Fruit fly (Drosophila melanogaster) whole organism, embryonic: Measurements from ENCODE around the gene Hacd2.

Experiments used
- CG10431 ChIP-seq: fragments of 200-800 bp; sonication (Bioruptor generic); optimal IDR thresholded peaks from 3 replicates; lab custom pipeline; 2018; ENCODE audit warnings: missing biosample characterization, mild to moderate bottlenecking, missing genetic modification characterization
- CG10462 ChIP-seq: fragments of 200-800 bp; sonication (Bioruptor generic); optimal IDR thresholded peaks from 2 replicates; lab custom pipeline; 2016; ENCODE audit warnings: missing biosample characterization, missing genetic modification characterization
- CG10979 ChIP-seq: fragments of 200-800 bp; sonication (Bioruptor generic); optimal IDR thresholded peaks from 2 replicates; lab custom pipeline; 2018; ENCODE audit warnings: missing biosample characterization, mild to moderate bottlenecking, missing genetic modification characterization, moderate library complexity
- CG11723 ChIP-seq: fragments of 200-800 bp; sonication (Bioruptor generic); optimal IDR thresholded peaks from 2 replicates; lab custom pipeline; 2017; ENCODE audit warnings: missing biosample characterization, mild to moderate bottlenecking, missing genetic modification characterization
- CG12299 ChIP-seq: fragments of 200-800 bp; sonication (Bioruptor generic); optimal IDR thresholded peaks from 2 replicates; lab custom pipeline; 2018; ENCODE audit warnings: missing biosample characterization, mild to moderate bottlenecking, missing genetic modification characterization
- CG12769 ChIP-seq: fragments of 200-800 bp; sonication (Bioruptor generic); optimal IDR thresholded peaks from 2 replicates; lab custom pipeline; 2019; ENCODE audit warnings: missing biosample characterization, mild to moderate bottlenecking, missing genetic modification characterization, moderate library complexity
- CG13894 ChIP-seq: fragments of 200-800 bp; sonication (Bioruptor generic); optimal IDR thresholded peaks from 3 replicates; lab custom pipeline; 2018; ENCODE audit warnings: missing biosample characterization, mild to moderate bottlenecking, missing genetic modification characterization, moderate library complexity
- CG15514 ChIP-seq: fragments of 200-800 bp; sonication (Bioruptor generic); optimal IDR thresholded peaks from 3 replicates; lab custom pipeline; 2017; ENCODE audit warnings: missing biosample characterization, missing genetic modification characterization, mild to moderate bottlenecking, moderate library complexity, missing genetic modification reagents
- CG1647 ChIP-seq: fragments of 200-800 bp; sonication (Bioruptor generic); optimal IDR thresholded peaks from 3 replicates; lab custom pipeline; 2016; ENCODE audit warnings: missing biosample characterization, missing genetic modification characterization
- CG17186 ChIP-seq: fragments of 200-800 bp; sonication (Bioruptor generic); optimal IDR thresholded peaks from 3 replicates; lab custom pipeline; 2017; ENCODE audit warnings: missing biosample characterization, missing genetic modification reagents, missing genetic modification characterization
- CG18011 ChIP-seq: fragments of 200-800 bp; sonication (Bioruptor generic); optimal IDR thresholded peaks from 2 replicates; lab custom pipeline; 2017; ENCODE audit warnings: missing biosample characterization, missing genetic modification characterization, mild to moderate bottlenecking, moderate library complexity, missing genotype
- CG2199 ChIP-seq: fragments of 200-800 bp; sonication (Bioruptor generic); IDR thresholded peaks from 3 replicates; pipeline ENCODE4 v1.3.6; 2022; ENCODE audit warnings: missing biosample characterization, missing genetic modification characterization
- CG2712 ChIP-seq: fragments of 200-800 bp; optimal IDR thresholded peaks from 3 replicates; lab custom pipeline; 2019; ENCODE audit warnings: missing biosample characterization, mild to moderate bottlenecking, missing genetic modification characterization, moderate library complexity
- CG30431 ChIP-seq: fragments of 200-800 bp; sonication (Bioruptor generic); optimal IDR thresholded peaks from 2 replicates; lab custom pipeline; 2017; ENCODE audit warnings: missing biosample characterization, missing genetic modification characterization
- CG3995 ChIP-seq: fragments of 200-800 bp; sonication (Bioruptor generic); optimal IDR thresholded peaks from 3 replicates; lab custom pipeline; 2016; ENCODE audit warnings: missing biosample characterization, missing genetic modification characterization
- CG6765 ChIP-seq: fragments of 200-800 bp; sonication (Bioruptor generic); optimal IDR thresholded peaks from 3 replicates; lab custom pipeline; 2017; ENCODE audit warnings: missing biosample characterization, mild to moderate bottlenecking, missing genetic modification characterization
- CG7357 ChIP-seq: fragments of 200-800 bp; sonication (Bioruptor generic); IDR thresholded peaks from 3 replicates; pipeline ENCODE4 v1.3.6; 2022; ENCODE audit warnings: missing biosample characterization, missing genetic modification characterization
- CG8281 ChIP-seq: fragments of 200-800 bp; sonication (Bioruptor generic); optimal IDR thresholded peaks from 2 replicates; lab custom pipeline; 2018; ENCODE audit warnings: missing biosample characterization, mild to moderate bottlenecking, missing genetic modification characterization, moderate library complexity
- CG8388 ChIP-seq: fragments of 200-800 bp; sonication (Bioruptor generic); optimal IDR thresholded peaks from 2 replicates; lab custom pipeline; 2019; ENCODE audit warnings: missing biosample characterization, mild to moderate bottlenecking, missing genetic modification characterization, moderate library complexity
- CG8765 ChIP-seq: fragments of 200-800 bp; sonication (Bioruptor generic); IDR thresholded peaks from 2 replicates; pipeline ENCODE4 v1.3.6; 2022; ENCODE audit warnings: missing biosample characterization, missing genetic modification characterization
- CG9437 ChIP-seq: fragments of 200-800 bp; sonication (Bioruptor generic); optimal IDR thresholded peaks from 2 replicates; lab custom pipeline; 2018; ENCODE audit warnings: missing biosample characterization, mild to moderate bottlenecking, missing genetic modification characterization
- CG9932 ChIP-seq: fragments of 200-800 bp; sonication (Bioruptor generic); IDR thresholded peaks from 2 replicates; pipeline ENCODE4 v1.3.6; 2022; ENCODE audit warnings: missing biosample characterization, missing genetic modification characterization
- Dp ChIP-seq: fragments of 200-800 bp; sonication (Bioruptor generic); optimal IDR thresholded peaks from 2 replicates; lab custom pipeline; 2018; ENCODE audit warnings: missing biosample characterization, mild to moderate bottlenecking, missing genetic modification characterization, moderate library complexity
- ERR ChIP-seq: fragments of 200-800 bp; sonication (Bioruptor generic); optimal IDR thresholded peaks from 2 replicates; lab custom pipeline; 2016; ENCODE audit warnings: missing biosample characterization, missing genetic modification characterization
- H2.0 ChIP-seq: fragments of 200-800 bp; sonication (Bioruptor generic); IDR thresholded peaks from 2 replicates; pipeline ENCODE4 v1.3.6; 2022; ENCODE audit warnings: missing biosample characterization, missing genetic modification characterization
- Hey ChIP-seq: fragments of 200-800 bp; sonication (Bioruptor generic); optimal IDR thresholded peaks from 3 replicates; lab custom pipeline; 2018; ENCODE audit warnings: missing biosample characterization, mild to moderate bottlenecking, missing genetic modification characterization
- Hmr ChIP-seq: fragments of 200-800 bp; sonication (Bioruptor generic); optimal IDR thresholded peaks from 3 replicates; lab custom pipeline; 2017; ENCODE audit warnings: mild to moderate bottlenecking, missing biosample characterization, missing genetic modification reagents, missing genetic modification characterization
- Hsf ChIP-seq: fragments of 200-800 bp; sonication (Bioruptor generic); optimal IDR thresholded peaks from 3 replicates; lab custom pipeline; 2016; ENCODE audit warnings: missing biosample characterization, missing genetic modification characterization
- Kr ChIP-seq: fragments of 200-800 bp; sonication (Bioruptor generic); optimal IDR thresholded peaks from 2 replicates; lab custom pipeline; 2017; ENCODE audit warnings: missing biosample characterization, mild to moderate bottlenecking, missing genetic modification characterization
- Mes4 ChIP-seq: fragments of 200-800 bp; sonication (Bioruptor generic); optimal IDR thresholded peaks from 2 replicates; lab custom pipeline; 2016; ENCODE audit warnings: missing biosample characterization, missing genetic modification characterization
- Nf-YA ChIP-seq: fragments of 200-800 bp; sonication (Bioruptor generic); IDR thresholded peaks from 2 replicates; pipeline ENCODE4 v1.3.6; 2022; ENCODE audit warnings: missing biosample characterization, missing genetic modification characterization
- Taf1 ChIP-seq: fragments of 200-800 bp; sonication (Bioruptor generic); IDR thresholded peaks from 2 replicates; pipeline ENCODE4 v1.3.6; 2022; ENCODE audit warnings: missing biosample characterization, missing genetic modification characterization
- Usf ChIP-seq: fragments of 200-800 bp; sonication (Bioruptor generic); optimal IDR thresholded peaks from 2 replicates; lab custom pipeline; 2017; ENCODE audit warnings: missing genotype, missing biosample characterization, missing genetic modification characterization
- amos ChIP-seq: fragments of 200-800 bp; sonication (Bioruptor generic); IDR thresholded peaks from 2 replicates; pipeline ENCODE4 v1.3.6; 2022; ENCODE audit warnings: missing biosample characterization, missing genetic modification characterization; ENCODE audit not compliant: partially characterized antibody
- bowl ChIP-seq: fragments of 200-800 bp; sonication (Bioruptor generic); IDR thresholded peaks from 2 replicates; pipeline ENCODE4 v1.3.6; 2022; ENCODE audit warnings: missing biosample characterization, missing genetic modification characterization
- btn ChIP-seq: fragments of 200-800 bp; sonication (Bioruptor generic); optimal IDR thresholded peaks from 2 replicates; lab custom pipeline; 2016; ENCODE audit warnings: missing biosample characterization, missing genetic modification characterization
- caup ChIP-seq: fragments of 200-800 bp; sonication (Bioruptor generic); optimal IDR thresholded peaks from 3 replicates; lab custom pipeline; 2017; ENCODE audit warnings: missing biosample characterization, mild to moderate bottlenecking, missing genetic modification characterization, moderate library complexity; ENCODE audit not compliant: severe bottlenecking
- crc ChIP-seq: fragments of 200-800 bp; sonication (Bioruptor generic); optimal IDR thresholded peaks from 2 replicates; lab custom pipeline; 2016; ENCODE audit warnings: missing biosample characterization, missing genetic modification characterization
- cwo ChIP-seq: fragments of 200-800 bp; sonication (Bioruptor generic); optimal IDR thresholded peaks from 3 replicates; lab custom pipeline; 2017; ENCODE audit warnings: missing biosample characterization, missing genetic modification characterization, mild to moderate bottlenecking, moderate library complexity, missing genetic modification reagents
- dm ChIP-seq: fragments of 200-800 bp; sonication (Bioruptor generic); optimal IDR thresholded peaks from 3 replicates; lab custom pipeline; 2016; ENCODE audit warnings: missing biosample characterization, missing genetic modification characterization
- dpn ChIP-seq, 2 experiments: fragments of 200-800 bp; sonication (Bioruptor generic); optimal IDR thresholded peaks; 3 replicates each; lab custom pipeline; 2016; ENCODE audit warnings: missing biosample characterization in 2 of 2, missing genetic modification characterization in 2 of 2
- gcm2 ChIP-seq: fragments of 200-800 bp; sonication (Bioruptor generic); optimal IDR thresholded peaks from 2 replicates; lab custom pipeline; 2016; ENCODE audit warnings: missing biosample characterization, missing genetic modification characterization
- grau ChIP-seq: fragments of 200-800 bp; optimal IDR thresholded peaks from 3 replicates; lab custom pipeline; 2019; ENCODE audit warnings: missing biosample characterization, mild to moderate bottlenecking, missing genetic modification characterization, moderate library complexity
- gsb ChIP-seq: fragments of 200-800 bp; sonication (Bioruptor generic); IDR thresholded peaks from 2 replicates; pipeline ENCODE4 v1.3.6; 2022; ENCODE audit warnings: missing biosample characterization, missing genetic modification characterization
- pb ChIP-seq: fragments of 200-800 bp; sonication (Bioruptor generic); optimal IDR thresholded peaks from 3 replicates; lab custom pipeline; 2016; ENCODE audit warnings: missing biosample characterization, missing genetic modification characterization
- pita ChIP-seq: fragments of 200-800 bp; sonication (Bioruptor generic); optimal IDR thresholded peaks from 2 replicates; lab custom pipeline; 2017; ENCODE audit warnings: missing biosample characterization, mild to moderate bottlenecking, missing genetic modification characterization
- pzg ChIP-seq: fragments of 200-800 bp; sonication (Bioruptor generic); optimal IDR thresholded peaks from 3 replicates; lab custom pipeline; 2018; ENCODE audit warnings: missing biosample characterization, mild to moderate bottlenecking, missing genetic modification characterization, moderate library complexity
- sens ChIP-seq: fragments of 200-800 bp; sonication (Bioruptor generic); peaks from one replicate; lab custom pipeline; 2016; ENCODE audit warnings: missing biosample characterization, missing genetic modification characterization
- slou ChIP-seq: fragments of 200-800 bp; sonication (Bioruptor generic); optimal IDR thresholded peaks from 3 replicates; lab custom pipeline; 2016; ENCODE audit warnings: missing biosample characterization, missing genetic modification characterization
- trh ChIP-seq: fragments of 200-800 bp; sonication (Bioruptor generic); optimal IDR thresholded peaks from 2 replicates; lab custom pipeline; 2016; ENCODE audit warnings: missing biosample characterization, missing genetic modification characterization
- vfl ChIP-seq: fragments of 200-800 bp; sonication (Bioruptor generic); optimal IDR thresholded peaks from 2 replicates; lab custom pipeline; 2016; ENCODE audit warnings: missing biosample characterization, missing genetic modification characterization

The Hacd2 gene

DNA sequence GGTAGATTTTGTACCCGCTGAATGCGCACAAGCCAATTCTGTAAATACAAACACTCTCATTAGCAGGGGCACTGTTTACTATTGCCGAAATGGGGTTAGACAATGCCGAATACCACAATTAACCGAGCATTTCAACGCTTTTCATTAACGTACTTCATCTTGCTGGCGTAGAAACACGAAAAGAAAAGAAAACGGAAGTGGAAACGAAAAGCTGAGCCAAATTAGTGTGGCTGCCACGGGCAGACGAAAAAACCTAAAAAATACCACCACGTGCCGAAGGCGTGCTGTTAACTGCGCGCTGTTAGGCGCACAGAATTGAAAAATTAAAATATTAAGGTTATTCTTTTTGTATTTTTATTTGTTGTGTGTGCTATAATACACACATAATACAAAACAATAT is 50.5 kb downstream of the Hacd2 start, which contains the start of gene RpL24 (continued):
- TF ChIP-seq pb (peak; percentile 90), CG2712 (peak; percentile 85), H2.0 (GFP tag; lab: Robert Waterston, UW) (peak; percentile 82), Hmr (peak; percentile 97), vfl (GFP tag; lab: Kevin White, UChicago) (peak; percentile 78), CG8388 (GFP tag; lab: Kevin White, UChicago) (peak; percentile 87), Dp (GFP tag; lab: Kevin White, UChicago) (peak; percentile 54), CG10431 (GFP tag; lab: Kevin White, UChicago) (peak; percentile 93), btn (peak; percentile 89), pita (no peak), grau (tag; lab: Kevin White, UChicago) (peak; percentile 81), CG11723 (GFP tag; lab: Kevin White, UChicago) (peak; percentile 92), Hsf (GFP tag; lab: Kevin White, UChicago) (peak; percentile 90), CG18011 (peak; percentile 83), dpn (GFP tag; optimal IDR thresholded peaks at IDR 0.05; lab: Kevin White, UChicago) (peak; percentile 80 to 92), Mes4 (GFP tag; lab: Kevin White, UChicago) (peak; percentile 96), ERR (GFP tag; lab: Kevin White, UChicago) (peak; percentile 71), CG12769 (tag; lab: Kevin White, UChicago) (no peak), gcm2 (GFP tag; lab: Kevin White, UChicago) (peak; percentile 90), amos (no peak), CG6765 (GFP tag; lab: Kevin White, UChicago) (peak; percentile 99), CG30431 (GFP tag; lab: Kevin White, UChicago) (peak; percentile 72), dm (GFP tag; lab: Kevin White, UChicago) (peak; percentile 99), CG13894 (peak; percentile 85), sens (GFP tag; lab: Kevin White, UChicago) (peak; percentile 97), Kr (peak; percentile 83), CG2199 (GFP tag; lab: Robert Waterston, UW) (no peak), CG8281 (tag; lab: Kevin White, UChicago) (peak; percentile 66), trh (peak; percentile 69), CG15514 (GFP tag; lab: Kevin White, UChicago) (peak; percentile 94), Hey (tag; lab: Kevin White, UChicago) (peak; percentile 85), cwo (GFP tag; lab: Kevin White, UChicago) (peak; percentile 77), CG10979 (tag; lab: Kevin White, UChicago) (peak; percentile 75), CG12299 (tag; lab: Kevin White, UChicago) (peak; percentile 84), CG10462 (GFP tag; lab: Kevin White, UChicago) (peak; percentile 57), CG7357 (GFP tag; lab: Robert Waterston, UW) (peak; percentile 37; the same call in 1 of the 3 replicates), Nf-YA (GFP tag; lab: Robert Waterston, UW) (peak; percentile 83), CG9932 (GFP tag; lab: Robert Waterston, UW) (peak; percentile 75), gsb (GFP tag; lab: Robert Waterston, UW) (peak; percentile 63), slou (GFP tag; lab: Kevin White, UChicago) (peak; percentile 83), pzg (peak; percentile 88), CG8765 (GFP tag; lab: Robert Waterston, UW) (no peak), CG3995 (GFP tag; lab: Kevin White, UChicago) (peak; percentile 79), bowl (peak; percentile 75; the same call in 1 of the 2 replicates), Taf1 (GFP tag; lab: Robert Waterston, UW) (peak; percentile 53; the same call in 1 of the 2 replicates), caup (GFP tag; lab: Kevin White, UChicago) (peak; percentile 99), CG1647 (GFP tag; lab: Kevin White, UChicago) (peak; percentile 77), CG17186 (GFP tag; lab: Kevin White, UChicago) (peak; percentile 99), CG9437 (peak; percentile 75), crc (GFP tag; lab: Kevin White, UChicago) (peak; percentile 68), Usf (GFP tag; lab: Kevin White, UChicago) (peak; percentile 80)
